Worm (Caenorhabditis elegans): Measurements from ENCODE around the gene Y50D7A.1.

- TF ChIP-seq unc-62 (GFP tag; optimal IDR thresholded peaks at IDR 0.05) = no peak
- no peak for TF ChIP-seq ceh-28 (tag; optimal IDR thresholded peaks at IDR 0.05)
- no peak for TF ChIP-seq nhr-77 (tag; optimal IDR thresholded peaks at IDR 0.05)
- no peak for TF ChIP-seq fkh-2 (tag; optimal IDR thresholded peaks at IDR 0.05)
- TF ChIP-seq egl-5 (tag; optimal IDR thresholded peaks at IDR 0.05) = no peak
- no peak for TF ChIP-seq nhr-67 (tag; optimal IDR thresholded peaks at IDR 0.05)
- no peak for TF ChIP-seq daf-12 (tag; optimal IDR thresholded peaks at IDR 0.05)
Measured at ce11 chrIII:348465-348864, 56.0 kb downstream of the Y50D7A.1 start.
